Worm (Caenorhabditis elegans) whole organism, L4 larva: ENCODE data around the gene W05H9.4.

Experiments used
- T20F7.1 ChIP-seq: fragments of 200-800 bp; sonication (Bioruptor generic); optimal IDR thresholded peaks from 2 replicates; lab custom pipeline; 2018; ENCODE audit warnings: mild to moderate bottlenecking, missing genetic modification characterization, missing compliant biosample characterization
- ceh-20 ChIP-seq: fragments of 200-800 bp; sonication (Bioruptor generic); IDR thresholded peaks from 2 replicates; pipeline ENCODE4 v1.3.6; 2022; ENCODE audit warnings: missing genetic modification reagents, missing genetic modification characterization, missing compliant biosample characterization
- lin-39 ChIP-seq: fragments of 150-350 bp; optimal IDR thresholded peaks from 2 replicates; lab custom pipeline; 2014; ENCODE audit warnings: missing biosample characterization, missing genetic modification reagents, missing genetic modification characterization
- mxl-3 ChIP-seq: fragments of 200-800 bp; sonication (Bioruptor generic); optimal IDR thresholded peaks from 2 replicates; lab custom pipeline; 2018; ENCODE audit warnings: mild to moderate bottlenecking, missing genetic modification characterization, missing compliant biosample characterization
- nhr-237 ChIP-seq: sonication (generic microtip); optimal IDR thresholded peaks from 2 replicates; lab custom pipeline; 2017; ENCODE audit warnings: missing biosample characterization, missing genetic modification characterization
- nhr-76 ChIP-seq: fragments of 150-350 bp; optimal IDR thresholded peaks from 2 replicates; lab custom pipeline; 2014; ENCODE audit warnings: missing biosample characterization, missing genetic modification characterization
- nhr-77 ChIP-seq: fragments of 150-350 bp; optimal IDR thresholded peaks from 2 replicates; lab custom pipeline; 2014; ENCODE audit warnings: missing biosample characterization, missing genetic modification characterization
- pqm-1 ChIP-seq: sonication (generic microtip); optimal IDR thresholded peaks from 2 replicates; lab custom pipeline; 2017; ENCODE audit warnings: missing biosample characterization, missing genetic modification characterization

- TF ChIP-seq pqm-1 (tag; lab: Kevin White, UChicago) (no peak), nhr-237 (tag; lab: Kevin White, UChicago) (no peak), T20F7.1 (GFP tag; lab: Kevin White, UChicago) (no peak), ceh-20 (GFP tag; lab: Robert Waterston, UW) (no peak), nhr-77 (no peak), lin-39 (tag; lab: Kevin White, UChicago) (no peak), nhr-76 (tag; lab: Kevin White, UChicago) (no peak), mxl-3 (no peak)
Observed at ce11 chrX:6263194-6263698, at the start of gene W05H9.4.
